Worm (Caenorhabditis elegans): Measurements from ENCODE around the gene moma-1.
A peak's percentile ranks its signal among the peaks of the same experiment; 100 is the strongest.

Gene moma-1

DNA sequence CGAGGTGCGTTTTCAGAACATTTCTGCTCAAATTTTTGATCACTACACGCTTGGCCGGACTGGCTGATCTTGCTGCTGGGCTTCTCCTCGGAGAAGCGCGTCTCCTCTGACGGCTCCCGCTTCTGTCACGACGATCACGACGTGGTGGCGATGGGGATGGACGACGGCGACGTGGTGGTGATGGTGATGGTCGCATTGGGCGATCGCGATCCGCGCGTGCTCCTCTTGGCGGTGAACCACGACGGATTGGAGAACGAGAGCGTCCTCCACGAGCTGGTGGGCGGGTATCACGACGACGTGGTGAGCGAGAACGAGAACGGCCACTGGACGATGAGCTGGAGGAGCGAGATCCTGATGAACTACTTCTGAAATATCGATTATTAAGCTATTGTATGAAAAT, 1.2 kb upstream of the moma-1 start:
- TF ChIP-seq C16A3.4 (tag; optimal IDR thresholded peaks at IDR 0.05) (no peak), C04F5.9 (tag; optimal IDR thresholded peaks at IDR 0.05) (no peak), lin-39 (tag; optimal IDR thresholded peaks at IDR 0.05) (no peak), zag-1 (tag; optimal IDR thresholded peaks at IDR 0.05) (no peak), efl-1 (optimal IDR thresholded peaks at IDR 0.05) (no peak), efl-1 (GFP tag; optimal IDR thresholded peaks at IDR 0.05 in 1 of 2) (no peak), rnt-1 (tag; optimal IDR thresholded peaks at IDR 0.05) (no peak), alr-1 (tag; optimal IDR thresholded peaks at IDR 0.05; ENCODE audit: borderline replicate concordance) (no peak), nhr-237 (tag; optimal IDR thresholded peaks at IDR 0.05) (no peak), pax-3 (tag; optimal IDR thresholded peaks at IDR 0.05) (no peak), swsn-7 (tag; optimal IDR thresholded peaks at IDR 0.05) (no peak), ceh-88 (GFP tag; IDR thresholded peaks at IDR 0.05) (no peak)

DNA sequence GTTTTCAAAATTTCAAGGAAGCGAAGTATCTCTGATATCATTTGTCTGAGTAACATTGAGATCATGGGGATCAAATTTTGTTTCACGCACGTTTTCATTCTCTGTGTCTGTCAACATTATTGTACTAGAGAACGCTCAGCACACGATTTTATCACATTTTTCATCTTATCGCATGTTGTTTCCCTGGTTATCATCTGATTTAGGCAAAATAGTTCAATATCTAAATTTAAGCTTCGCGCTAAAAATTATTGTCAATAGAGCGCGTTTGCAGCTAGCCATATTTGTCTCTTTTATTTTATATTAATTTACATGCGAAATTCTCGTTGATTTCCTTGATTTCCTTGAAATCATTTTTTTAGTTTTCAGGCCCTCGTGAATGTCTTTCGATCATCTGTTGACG, 6.7 kb downstream of the moma-1 start, which contains the start of gene K02F3.2:
TSS of gene K02F3.2 (plus strand) at position 357 of the 400 bp plus-strand sequence.
- TF ChIP-seq fkh-4 (tag; optimal IDR thresholded peaks at IDR 0.05; ENCODE audit: borderline replicate concordance) (no peak), ceh-8 (GFP tag; optimal IDR thresholded peaks at IDR 0.05) (no peak), pax-3 (tag; optimal IDR thresholded peaks at IDR 0.05) (no peak), nhr-11 (tag; optimal IDR thresholded peaks at IDR 0.05) (no peak), snpc-4 (tag; optimal IDR thresholded peaks at IDR 0.05) (no peak), unc-86 (tag; optimal IDR thresholded peaks at IDR 0.05) (no peak), jun-1 (tag; optimal IDR thresholded peaks at IDR 0.05) (no peak), nhr-85 (tag) (peak; percentile 78), fos-1 (tag; optimal IDR thresholded peaks at IDR 0.05) (peak; percentile 11), aly-2 (tag; optimal IDR thresholded peaks at IDR 0.05) (no peak), hlh-17 (GFP tag; optimal IDR thresholded peaks at IDR 0.05; ENCODE audit: borderline replicate concordance) (no peak), C04F5.9 (tag; optimal IDR thresholded peaks at IDR 0.05) (no peak), egl-27 (tag; optimal IDR thresholded peaks at IDR 0.05) (no peak), alr-1 (tag; optimal IDR thresholded peaks at IDR 0.05; ENCODE audit: borderline replicate concordance) (no peak), dpl-1 (GFP tag; optimal IDR thresholded peaks at IDR 0.05) (peak; percentile 85 to 91 (median 89)), sptf-1 (tag; optimal IDR thresholded peaks at IDR 0.05) (no peak), rnt-1 (tag; optimal IDR thresholded peaks at IDR 0.05) (no peak), irx-1 (tag; optimal IDR thresholded peaks at IDR 0.05) (no peak), egl-13 (tag; optimal IDR thresholded peaks at IDR 0.05) (no peak), swsn-7 (tag; optimal IDR thresholded peaks at IDR 0.05) (peak; percentile 43), hpl-2 (GFP tag; optimal IDR thresholded peaks at IDR 0.05) (no peak), lin-13 (GFP tag; optimal IDR thresholded peaks at IDR 0.05) (no peak), nhr-71 (tag; optimal IDR thresholded peaks at IDR 0.05) (peak; percentile 70), efl-3 (GFP tag; optimal IDR thresholded peaks at IDR 0.05) (no peak), grh-1 (GFP tag; IDR thresholded peaks at IDR 0.05) (no peak), nhr-77 (tag; optimal IDR thresholded peaks at IDR 0.05) (no peak), ceh-90 (tag; optimal IDR thresholded peaks at IDR 0.05) (peak; percentile 11), lir-3 (tag; optimal IDR thresholded peaks at IDR 0.05; ENCODE audit: poor library complexity) (peak; percentile 47), ets-5 (GFP tag; IDR thresholded peaks at IDR 0.05) (no peak), ceh-63 (GFP tag; optimal IDR thresholded peaks at IDR 0.05) (no peak), unc-98 (GFP tag; IDR thresholded peaks at IDR 0.05) (no peak), zag-1 (tag; optimal IDR thresholded peaks at IDR 0.05) (no peak), mep-1 (tag; optimal IDR thresholded peaks at IDR 0.05) (peak; percentile 51), snu-23 (GFP tag; optimal IDR thresholded peaks at IDR 0.05) (peak; percentile 69), ceh-82 (tag; optimal IDR thresholded peaks at IDR 0.05) (peak in 1 of 3 experiments; percentile 25), C34B4.2 (tag; optimal IDR thresholded peaks at IDR 0.05) (no peak), lsy-2 (tag; optimal IDR thresholded peaks at IDR 0.05) (peak; percentile 40 to 70), C16A3.4 (tag; optimal IDR thresholded peaks at IDR 0.05) (peak; percentile 59), mdl-1 (tag; optimal IDR thresholded peaks at IDR 0.05) (peak in 1 of 2 experiments; percentile 43), nhr-237 (tag; optimal IDR thresholded peaks at IDR 0.05) (no peak), nhr-47 (tag; optimal IDR thresholded peaks at IDR 0.05) (peak; percentile 71), sup-37 (GFP tag; optimal IDR thresholded peaks at IDR 0.05) (no peak), ztf-4 (tag; optimal IDR thresholded peaks at IDR 0.05) (no peak), blmp-1 (tag; optimal IDR thresholded peaks at IDR 0.05) (peak; percentile 23), vab-15 (tag; optimal IDR thresholded peaks at IDR 0.05) (no peak), mef-2 (tag; optimal IDR thresholded peaks at IDR 0.05) (no peak), fkh-8 (tag; optimal IDR thresholded peaks at IDR 0.05) (peak; percentile 12)
